Fruit fly (Drosophila melanogaster) whole organism, embryonic: ENCODE measurements around the gene CaBP1.
A peak's percentile ranks its signal among the peaks of the same experiment; 100 is the strongest.

Experiments used
- CG7271 ChIP-seq: fragments of 200-800 bp; sonication (Bioruptor generic); optimal IDR thresholded peaks from 2 replicates; lab custom pipeline; 2018; ENCODE audit warnings: missing biosample characterization, mild to moderate bottlenecking, missing genetic modification characterization, moderate library complexity
- amos ChIP-seq: fragments of 200-800 bp; sonication (Bioruptor generic); IDR thresholded peaks from 2 replicates; pipeline ENCODE4 v1.3.6; 2022; ENCODE audit warnings: missing biosample characterization, missing genetic modification characterization; ENCODE audit not compliant: partially characterized antibody
- kay ChIP-seq: fragments of 200-800 bp; sonication (Bioruptor generic); optimal IDR thresholded peaks from 2 replicates; lab custom pipeline; 2016; ENCODE audit warnings: missing biosample characterization, missing genetic modification characterization
- kni ChIP-seq: fragments of 200-800 bp; sonication (Bioruptor generic); optimal IDR thresholded peaks from 3 replicates; lab custom pipeline; 2017; ENCODE audit warnings: mild to moderate bottlenecking, missing biosample characterization, missing genetic modification reagents, missing genetic modification characterization
- peb ChIP-seq: fragments of 200-800 bp; sonication (Bioruptor generic); IDR thresholded peaks from 2 replicates; pipeline ENCODE4 v1.3.6; 2022; ENCODE audit warnings: missing biosample characterization, missing genetic modification characterization
- ro ChIP-seq: fragments of 200-800 bp; sonication (Bioruptor generic); IDR thresholded peaks from 2 replicates; pipeline ENCODE4 v1.3.6; 2022; ENCODE audit warnings: missing biosample characterization, missing genetic modification characterization

DNA sequence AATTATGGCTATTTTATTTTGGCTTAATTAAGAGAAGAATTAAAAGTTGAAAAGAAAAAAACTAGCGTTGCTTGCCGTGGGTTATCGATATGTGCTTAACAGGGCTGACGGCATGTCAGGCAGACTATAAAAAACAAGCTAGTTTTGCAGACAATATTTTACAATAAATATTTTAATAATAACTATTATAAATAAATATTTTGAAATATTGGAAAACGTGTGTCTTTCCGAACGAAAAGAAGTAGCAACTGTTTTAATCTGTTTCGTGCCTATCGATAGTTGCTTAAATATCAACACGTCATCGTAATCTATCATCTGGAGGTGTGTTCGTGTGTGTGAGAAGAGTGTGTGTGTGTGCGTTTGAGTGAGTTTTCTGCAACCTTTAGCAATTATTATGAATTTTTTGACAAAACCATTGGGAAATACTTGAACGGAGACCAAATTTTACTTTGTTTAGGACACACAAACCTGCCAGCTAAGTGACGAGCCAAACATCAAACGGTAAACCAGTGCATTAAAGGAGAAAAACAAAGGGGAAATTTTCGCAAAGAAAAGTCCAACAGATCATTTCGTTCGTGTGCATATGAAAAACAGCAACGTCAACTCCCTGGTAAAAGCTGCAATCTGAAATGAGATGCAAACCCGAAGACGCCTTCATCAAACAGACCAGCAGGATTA, 49.4 kb downstream of the CaBP1 start, which contains the start of the genes CG5861 and Syx5:
- TF ChIP-seq ro (GFP tag; lab: Robert Waterston, UW), result no peak
- TF ChIP-seq CG7271, result no peak
- peak; percentile 84; the same call in 1 of the 2 replicates for TF ChIP-seq amos (GFP tag; lab: Robert Waterston, UW)
- TF ChIP-seq kay, result peak; percentile 23
- TF ChIP-seq peb (GFP tag; lab: Robert Waterston, UW), result no peak
- no peak for TF ChIP-seq kni (GFP tag; lab: Kevin White, UChicago)
